Fruit fly (Drosophila melanogaster): ENCODE measurements around the gene spg.

dm6 chr3R:28897891-28898290, 52.8 kb downstream of the spg start:
- TF ChIP-seq EcR (GFP tag; optimal IDR thresholded peaks at IDR 0.05) (no peak), psq (optimal IDR thresholded peaks at IDR 0.05) (no peak), Dll (optimal IDR thresholded peaks at IDR 0.05) (no peak), usp (GFP tag; optimal IDR thresholded peaks at IDR 0.05) (no peak), pan (optimal IDR thresholded peaks at IDR 0.05) (no peak)
